Worm (Caenorhabditis elegans) whole organism, L1 larva: ENCODE data around the gene abhd-5.1.

ENCODE experiments used
- C34B4.2 ChIP-seq: sonication (generic microtip); optimal IDR thresholded peaks from 2 replicates; lab custom pipeline; 2017; ENCODE audit warnings: mild to moderate bottlenecking, missing genetic modification characterization, missing compliant biosample characterization
- F16B12.6 ChIP-seq: fragments of 150-350 bp; optimal IDR thresholded peaks from 2 replicates; lab custom pipeline; 2014; ENCODE audit warnings: missing biosample characterization, missing genetic modification characterization
- Y116A8C.19 ChIP-seq: sonication (generic microtip); optimal IDR thresholded peaks from 2 replicates; lab custom pipeline; 2016; ENCODE audit warnings: missing compliant biosample characterization, missing genetic modification characterization, borderline replicate concordance
- alr-1 ChIP-seq: fragments of 200-800 bp; sonication (Bioruptor generic); optimal IDR thresholded peaks from 2 replicates; lab custom pipeline; 2018; ENCODE audit warnings: borderline replicate concordance, mild to moderate bottlenecking, missing genetic modification characterization, missing compliant biosample characterization
- aly-2 ChIP-seq: fragments of 150-350 bp; optimal IDR thresholded peaks from 2 replicates; lab custom pipeline; 2014; ENCODE audit warnings: missing biosample characterization, missing genetic modification characterization
- blmp-1 ChIP-seq: fragments of 150-350 bp; optimal IDR thresholded peaks from 2 replicates; lab custom pipeline; 2014; ENCODE audit warnings: missing biosample characterization, missing genetic modification characterization
- ceh-88 ChIP-seq: fragments of 200-800 bp; sonication (Bioruptor generic); IDR thresholded peaks from 2 replicates; pipeline ENCODE4 v1.3.6; 2022; ENCODE audit warnings: missing genetic modification characterization, missing compliant biosample characterization
- ces-1 ChIP-seq: fragments of 150-350 bp; optimal IDR thresholded peaks from 2 replicates; lab custom pipeline; 2014; ENCODE audit warnings: missing biosample characterization, missing genetic modification reagents, missing genetic modification characterization
- dpl-1 ChIP-seq, 3 experiments: fragments of 150-350 bp in 2 of 3; sonication (generic microtip) in 1 of 3; optimal IDR thresholded peaks; 2 replicates each; lab custom pipeline; 2014 to 2017; ENCODE audit warnings: missing biosample characterization in 3 of 3, missing genetic modification characterization in 3 of 3, missing genetic modification reagents in 3 of 3
- dsc-1 ChIP-seq: sonication (generic microtip); optimal IDR thresholded peaks from 2 replicates; lab custom pipeline; 2016; ENCODE audit warnings: mild to moderate bottlenecking, missing genetic modification characterization, missing compliant biosample characterization
- efl-1 ChIP-seq, 4 experiments: fragments of 150-350 bp; optimal IDR thresholded peaks in 3 of 4; peaks in 1 of 4; 1 replicate in 1 of 4; 2 replicates in 3 of 4; lab custom pipeline; 2014; ENCODE audit warnings: missing biosample characterization in 2 of 4, missing genetic modification characterization in 2 of 4, missing genetic modification reagents in 2 of 4
- efl-3 ChIP-seq: fragments of 200-800 bp; sonication (Bioruptor generic); optimal IDR thresholded peaks from 2 replicates; lab custom pipeline; 2018; ENCODE audit warnings: mild to moderate bottlenecking, missing genetic modification characterization, missing compliant biosample characterization
- egl-13 ChIP-seq: sonication (generic microtip); optimal IDR thresholded peaks from 2 replicates; lab custom pipeline; 2016; ENCODE audit warnings: missing genotype, missing genetic modification reagents, missing genetic modification characterization, missing compliant biosample characterization
- egl-27 ChIP-seq, 2 experiments: fragments of 150-350 bp in 1 of 2; sonication (generic microtip); optimal IDR thresholded peaks; 3 replicates each; lab custom pipeline; 2017 to 2018; ENCODE audit warnings: missing biosample characterization in 2 of 2, missing genetic modification characterization in 2 of 2, missing genetic modification reagents in 2 of 2
- elt-3 ChIP-seq, 6 experiments: fragments of 150-350 bp in 1 of 6; sonication (generic microtip); optimal IDR thresholded peaks; 2 replicates each; lab custom pipeline; 2017 to 2018; ENCODE audit warnings: missing biosample characterization in 6 of 6, missing genetic modification characterization in 6 of 6, inconsistent platforms in 1 of 6
- ets-5 ChIP-seq: fragments of 200-800 bp; sonication (Bioruptor generic); IDR thresholded peaks from 2 replicates; pipeline ENCODE4 v1.3.6; 2022; ENCODE audit warnings: missing genetic modification characterization, missing compliant biosample characterization
- fkh-4 ChIP-seq: sonication (generic microtip); optimal IDR thresholded peaks from 2 replicates; lab custom pipeline; 2016; ENCODE audit warnings: missing compliant biosample characterization, missing genetic modification characterization, borderline replicate concordance
- fos-1 ChIP-seq: fragments of 150-350 bp; optimal IDR thresholded peaks from 2 replicates; lab custom pipeline; 2014; ENCODE audit warnings: missing biosample characterization, missing genetic modification characterization
- hlh-17 ChIP-seq: fragments of 200-800 bp; sonication (Bioruptor generic); optimal IDR thresholded peaks from 2 replicates; lab custom pipeline; 2018; ENCODE audit warnings: missing genetic modification characterization, mild to moderate bottlenecking, missing compliant biosample characterization, moderate library complexity, borderline replicate concordance
- hpl-2 ChIP-seq: fragments of 150-350 bp; optimal IDR thresholded peaks from 2 replicates; lab custom pipeline; 2014; ENCODE audit warnings: missing biosample characterization, missing genetic modification reagents, missing genetic modification characterization
- jun-1 ChIP-seq: fragments of 150-350 bp; optimal IDR thresholded peaks from 2 replicates; lab custom pipeline; 2014; ENCODE audit warnings: missing biosample characterization, missing genetic modification reagents, missing genetic modification characterization
- lin-35 ChIP-seq, 2 experiments: fragments of 150-350 bp; optimal IDR thresholded peaks; 2 replicates each; lab custom pipeline; 2014; ENCODE audit warnings: missing biosample characterization in 2 of 2, missing genetic modification characterization in 2 of 2, missing genetic modification reagents in 2 of 2
- lsy-2 ChIP-seq, 2 experiments: fragments of 150-350 bp; optimal IDR thresholded peaks; 2 replicates each; lab custom pipeline; 2014; ENCODE audit warnings: missing biosample characterization in 2 of 2, missing genetic modification characterization in 2 of 2
- mab-9 ChIP-seq: fragments of 200-800 bp; sonication (Bioruptor generic); IDR thresholded peaks from 2 replicates; pipeline ENCODE4 v1.3.6; 2022; ENCODE audit warnings: missing genetic modification reagents, missing genetic modification characterization, missing compliant biosample characterization
- nhr-11 ChIP-seq: fragments of 150-350 bp; optimal IDR thresholded peaks from 2 replicates; lab custom pipeline; 2014; ENCODE audit warnings: missing biosample characterization, missing genetic modification characterization
- nhr-12 ChIP-seq: sonication (generic microtip); optimal IDR thresholded peaks from 2 replicates; lab custom pipeline; 2017; ENCODE audit warnings: missing biosample characterization, missing genetic modification characterization
- nhr-19 ChIP-seq: fragments of 200-800 bp; sonication (Bioruptor generic); conservative IDR thresholded peaks from 2 replicates; pipeline ENCODE4 v1.3.6; 2022; ENCODE audit warnings: missing genetic modification characterization, missing compliant biosample characterization
- nhr-47 ChIP-seq: sonication (generic microtip); optimal IDR thresholded peaks from 2 replicates; lab custom pipeline; 2016; ENCODE audit warnings: mild to moderate bottlenecking, missing genetic modification characterization, moderate library complexity, missing compliant biosample characterization
- nhr-76 ChIP-seq: sonication (generic microtip); optimal IDR thresholded peaks from 2 replicates; lab custom pipeline; 2017; ENCODE audit warnings: missing biosample characterization, missing genetic modification characterization
- nhr-77 ChIP-seq: fragments of 150-350 bp; optimal IDR thresholded peaks from 2 replicates; lab custom pipeline; 2014; ENCODE audit warnings: missing biosample characterization, missing genetic modification characterization
- nhr-84 ChIP-seq: sonication (generic microtip); optimal IDR thresholded peaks from 2 replicates; lab custom pipeline; 2017; ENCODE audit warnings: missing biosample characterization, missing genetic modification characterization
- nhr-85 ChIP-seq: sonication (generic microtip); peaks from one replicate; lab custom pipeline; 2016; ENCODE audit warnings: missing genetic modification characterization, inconsistent platforms, missing compliant biosample characterization
- rnt-1 ChIP-seq: sonication (generic microtip); optimal IDR thresholded peaks from 2 replicates; lab custom pipeline; 2016; ENCODE audit warnings: mild to moderate bottlenecking, missing genetic modification characterization, moderate library complexity, missing compliant biosample characterization
- skn-1 ChIP-seq: fragments of 150-350 bp; optimal IDR thresholded peaks from 2 replicates; lab custom pipeline; 2014; ENCODE audit warnings: missing biosample characterization, missing genetic modification characterization
- swsn-7 ChIP-seq: sonication (generic microtip); optimal IDR thresholded peaks from 2 replicates; lab custom pipeline; 2016; ENCODE audit warnings: missing genetic modification characterization, missing compliant biosample characterization
- tlp-1 ChIP-seq: fragments of 150-350 bp; optimal IDR thresholded peaks from 2 replicates; lab custom pipeline; 2014; ENCODE audit warnings: missing biosample characterization, missing genetic modification characterization
- unc-130 ChIP-seq: fragments of 150-350 bp; optimal IDR thresholded peaks from 2 replicates; lab custom pipeline; 2017; ENCODE audit warnings: missing biosample characterization, missing genetic modification characterization, inconsistent platforms
- unc-98 ChIP-seq: fragments of 200-800 bp; sonication (Bioruptor generic); IDR thresholded peaks from 2 replicates; pipeline ENCODE4 v1.3.6; 2022; ENCODE audit warnings: missing genetic modification characterization, missing compliant biosample characterization
- vab-15 ChIP-seq: sonication (generic microtip); optimal IDR thresholded peaks from 2 replicates; lab custom pipeline; 2017; ENCODE audit warnings: missing genotype, mild to moderate bottlenecking, missing genetic modification characterization, missing compliant biosample characterization
- xbp-1 ChIP-seq: sonication (generic microtip); optimal IDR thresholded peaks from 2 replicates; lab custom pipeline; 2016; ENCODE audit warnings: missing genetic modification characterization, missing compliant biosample characterization
- zag-1 ChIP-seq: fragments of 150-350 bp; optimal IDR thresholded peaks from 2 replicates; lab custom pipeline; 2014; ENCODE audit warnings: missing biosample characterization, missing genetic modification characterization
- zip-4 ChIP-seq: fragments of 200-800 bp; sonication (Bioruptor generic); optimal IDR thresholded peaks from 2 replicates; lab custom pipeline; 2018; ENCODE audit warnings: mild to moderate bottlenecking, missing genetic modification characterization, moderate library complexity, missing compliant biosample characterization
- ztf-11 ChIP-seq, 2 experiments: sonication (generic microtip); optimal IDR thresholded peaks; 2 replicates each; lab custom pipeline; 2016 to 2017; ENCODE audit warnings: missing genetic modification characterization in 2 of 2, missing biosample characterization in 1 of 2, missing compliant biosample characterization in 1 of 2

Gene abhd-5.1

DNA sequence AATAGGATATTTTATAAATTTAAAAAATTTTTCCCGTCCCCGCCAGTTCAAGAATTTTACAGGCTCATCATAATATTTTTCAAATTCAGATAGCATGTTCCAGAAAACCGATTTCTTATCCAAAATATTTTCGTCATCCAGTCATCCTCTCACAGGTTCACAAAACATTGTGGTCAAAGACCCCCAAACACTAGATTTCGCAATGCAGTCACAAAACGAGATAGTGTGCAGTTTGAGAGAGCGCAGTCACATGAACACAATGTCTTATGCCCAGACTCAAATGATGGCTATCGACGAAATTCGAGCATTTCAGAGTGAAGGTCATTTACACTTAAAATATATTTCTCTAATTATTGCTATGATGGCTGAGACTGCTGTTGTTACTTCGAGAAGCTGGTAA lies 2.9 kb upstream of the abhd-5.1 start, which contains the start of gene abhd-5.2 (continued):
- TF ChIP-seq nhr-77 (no peak), alr-1 (tag; lab: Kevin White, UChicago) (no peak), dpl-1 (GFP tag; optimal IDR thresholded peaks at IDR 0.05; lab: Kevin White, UChicago) (peak; percentile 35 to 52 (median 38)), C34B4.2 (no peak), efl-3 (GFP tag; lab: Kevin White, UChicago) (no peak), egl-27 (tag; optimal IDR thresholded peaks at IDR 0.05; lab: Kevin White, UChicago) (no peak), efl-1 (optimal IDR thresholded peaks at IDR 0.05; lab: Kevin White, UChicago) (peak; percentile 55 to 60), efl-1 (GFP tag; optimal IDR thresholded peaks at IDR 0.05 in 1 of 2; lab: Kevin White, UChicago) (peak in 1 of 2 experiments; percentile 50), egl-13 (no peak), ztf-11 (tag; optimal IDR thresholded peaks at IDR 0.05; lab: Kevin White, UChicago) (no peak), nhr-47 (tag; lab: Kevin White, UChicago) (peak; percentile 50), zip-4 (peak; percentile 97), nhr-19 (GFP tag; lab: Robert Waterston, UW) (no peak; the same call in 1 of the 2 replicates), dsc-1 (tag; lab: Kevin White, UChicago) (peak; percentile 7), F16B12.6 (tag; lab: Kevin White, UChicago) (peak; percentile 12), hlh-17 (GFP tag; lab: Kevin White, UChicago) (no peak), tlp-1 (tag; lab: Kevin White, UChicago) (no peak), lin-35 (GFP tag; optimal IDR thresholded peaks at IDR 0.05; lab: Kevin White, UChicago) (peak; percentile 46 to 76), aly-2 (tag; lab: Kevin White, UChicago) (no peak), fos-1 (no peak), ets-5 (GFP tag; lab: Robert Waterston, UW) (no peak), mab-9 (GFP tag; lab: Robert Waterston, UW) (no peak), xbp-1 (peak; percentile 14), nhr-84 (peak; percentile 93), fkh-4 (tag; lab: Kevin White, UChicago) (no peak), rnt-1 (tag; lab: Kevin White, UChicago) (peak; percentile 53), nhr-76 (tag; lab: Kevin White, UChicago) (no peak), elt-3 (tag; optimal IDR thresholded peaks at IDR 0.05; lab: Kevin White, UChicago) (peak in 1 of 6 experiments; percentile 27), nhr-85 (tag; lab: Kevin White, UChicago) (peak; percentile 16), Y116A8C.19 (tag; lab: Kevin White, UChicago) (no peak)

DNA sequence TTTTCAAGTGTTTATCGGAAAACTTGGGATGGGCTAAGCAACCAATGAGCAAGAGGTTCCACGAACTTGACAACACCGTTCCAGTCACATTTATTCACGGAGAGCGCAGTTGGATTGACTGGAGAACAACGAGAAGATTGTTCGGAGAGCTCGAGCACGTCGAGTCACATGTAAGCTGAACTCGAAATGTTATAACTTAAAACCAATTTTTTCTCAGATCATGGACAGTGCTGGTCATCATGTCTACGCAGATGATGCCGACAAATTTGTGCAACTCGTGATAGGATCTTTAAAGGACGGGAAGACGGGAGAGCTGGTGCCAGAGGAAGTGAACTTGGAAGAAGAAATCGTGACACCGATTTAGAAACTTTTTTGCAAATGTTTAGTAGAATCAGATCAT lies 946 bp upstream of the abhd-5.1 start:
- TF ChIP-seq ces-1: no peak
- no peak for TF ChIP-seq lsy-2 (tag; optimal IDR thresholded peaks at IDR 0.05; lab: Kevin White, UChicago)
- no peak for TF ChIP-seq efl-1 (optimal IDR thresholded peaks at IDR 0.05; lab: Kevin White, UChicago)
- TF ChIP-seq efl-1 (GFP tag; optimal IDR thresholded peaks at IDR 0.05 in 1 of 2; lab: Kevin White, UChicago): peak in 1 of 2 experiments; percentile 32

DNA sequence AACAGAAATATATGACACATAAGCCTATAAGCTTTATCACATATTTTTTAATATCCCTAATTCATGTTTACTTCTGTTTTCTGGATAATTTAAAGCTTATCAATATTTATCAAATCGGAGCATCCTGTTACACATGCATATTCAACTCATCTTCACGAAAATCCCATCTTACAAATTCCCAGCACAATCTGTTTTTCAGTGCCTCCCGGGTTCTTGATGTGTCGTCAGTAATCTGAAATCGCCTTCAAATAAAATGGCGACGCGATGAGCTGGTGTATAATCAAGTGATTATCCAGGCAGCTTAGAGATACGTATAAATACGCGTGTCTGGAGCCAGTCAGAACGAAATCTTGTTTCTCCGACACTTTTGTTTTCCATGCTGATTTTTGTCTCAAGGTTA lies 3.0 kb downstream of the abhd-5.1 start:
- no peak for TF ChIP-seq unc-98 (GFP tag; lab: Robert Waterston, UW)
- TF ChIP-seq dsc-1 (tag; lab: Kevin White, UChicago): peak; percentile 86
- no peak for TF ChIP-seq ztf-11 (tag; optimal IDR thresholded peaks at IDR 0.05; lab: Kevin White, UChicago)
- no peak for TF ChIP-seq jun-1 (tag; lab: Kevin White, UChicago)
- peak; percentile 55 for TF ChIP-seq egl-13
- no peak for TF ChIP-seq lin-35 (GFP tag; optimal IDR thresholded peaks at IDR 0.05; lab: Kevin White, UChicago)
- no peak for TF ChIP-seq skn-1 (tag; lab: Kevin White, UChicago)
- TF ChIP-seq blmp-1: no peak

DNA sequence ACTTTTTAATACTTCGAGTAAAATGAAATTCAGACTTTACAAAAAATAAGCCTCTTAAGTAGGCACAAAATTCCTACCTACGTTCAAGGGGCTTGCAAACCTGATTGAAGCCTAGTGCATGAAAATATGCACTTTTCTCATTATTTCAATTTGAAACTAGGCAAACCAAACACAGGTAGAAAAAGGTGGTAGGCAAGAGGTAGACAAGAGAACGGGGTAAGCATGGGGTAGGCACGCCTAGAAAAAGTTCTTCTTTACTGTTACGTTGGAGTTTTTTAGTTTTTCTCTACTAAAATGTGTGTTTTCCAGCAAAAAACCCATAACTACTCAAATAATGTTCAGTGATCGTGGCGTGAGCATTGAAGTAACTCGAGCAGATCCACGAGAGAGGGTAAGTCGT lies 3.7 kb downstream of the abhd-5.1 start, which contains the start of gene nex-4:
Gene nex-4, plus strand, starts transcription at position 301 of the 400 bp plus-strand sequence.
- TF ChIP-seq nhr-11 (tag; lab: Kevin White, UChicago) (no peak), swsn-7 (tag; lab: Kevin White, UChicago) (no peak), aly-2 (tag; lab: Kevin White, UChicago) (no peak), egl-13 (no peak), unc-98 (GFP tag; lab: Robert Waterston, UW) (no peak), Y116A8C.19 (tag; lab: Kevin White, UChicago) (no peak), blmp-1 (no peak), lin-35 (GFP tag; optimal IDR thresholded peaks at IDR 0.05; lab: Kevin White, UChicago) (no peak), unc-130 (no peak), vab-15 (tag; lab: Kevin White, UChicago) (no peak), ets-5 (GFP tag; lab: Robert Waterston, UW) (no peak), lsy-2 (tag; optimal IDR thresholded peaks at IDR 0.05; lab: Kevin White, UChicago) (no peak), zip-4 (no peak), hpl-2 (GFP tag; lab: Kevin White, UChicago) (no peak), zag-1 (no peak), tlp-1 (tag; lab: Kevin White, UChicago) (no peak), ceh-88 (GFP tag; lab: Robert Waterston, UW) (no peak), nhr-12 (tag; lab: Kevin White, UChicago) (no peak)
